Fruit fly (Drosophila melanogaster): ENCODE results near the gene CG5126.

CG5126 gene

dm6 chr2L:1150554-1150953 is 33.3 kb downstream of the CG5126 start, which contains the start of the genes Tfb4 and Vps29 (continued):
- no peak for TF ChIP-seq sr (GFP tag; IDR thresholded peaks at IDR 0.05)
- peak; percentile 93 for TF ChIP-seq CG14860 (GFP tag; IDR thresholded peaks at IDR 0.05; ENCODE audit: partially characterized antibody)
- TF ChIP-seq Neu2 (GFP tag; optimal IDR thresholded peaks at IDR 0.05; ENCODE audit: borderline replicate concordance), result no peak
- TF ChIP-seq B-H2 (GFP tag; optimal IDR thresholded peaks at IDR 0.05), result peak; percentile 56
- no peak; the same call in 1 of the 2 replicates for TF ChIP-seq CG14441 (GFP tag; IDR thresholded peaks at IDR 0.05)
- no peak for TF ChIP-seq jigr1 (GFP tag; IDR thresholded peaks at IDR 0.05)
- TF ChIP-seq CG9797 (GFP tag; optimal IDR thresholded peaks at IDR 0.05), result peak; percentile 7
- no peak for TF ChIP-seq psq (GFP tag; optimal IDR thresholded peaks at IDR 0.05)
- no peak for TF ChIP-seq sd (tag; optimal IDR thresholded peaks at IDR 0.05)
- peak; percentile 96 for TF ChIP-seq tna (GFP tag; IDR thresholded peaks at IDR 0.05; ENCODE audit: partially characterized antibody)
- peak; percentile 61; the same call in 2 of the 3 replicates for TF ChIP-seq ken (GFP tag; IDR thresholded peaks at IDR 0.05)
- TF ChIP-seq CG15011 (GFP tag; optimal IDR thresholded peaks at IDR 0.05), result no peak
- no peak for TF ChIP-seq CG10274 (GFP tag; optimal IDR thresholded peaks at IDR 0.05)
- TF ChIP-seq wek (GFP tag; optimal IDR thresholded peaks at IDR 0.05), result peak; percentile 85
- no peak for TF ChIP-seq CG9727 (GFP tag; optimal IDR thresholded peaks at IDR 0.05)
- no peak for TF ChIP-seq CG3726 (GFP tag; IDR thresholded peaks at IDR 0.05)
- TF ChIP-seq CrebB (tag; optimal IDR thresholded peaks at IDR 0.05), result no peak
- TF ChIP-seq BtbVII (GFP tag; optimal IDR thresholded peaks at IDR 0.05), result no peak
- TF ChIP-seq Doc2 (GFP tag; IDR thresholded peaks at IDR 0.05), result no peak
- no peak for TF ChIP-seq CG1529 (GFP tag; optimal IDR thresholded peaks at IDR 0.05)
- peak; percentile 5 for TF ChIP-seq CG5245 (GFP tag; optimal IDR thresholded peaks at IDR 0.05)
- TF ChIP-seq CG11723 (GFP tag; optimal IDR thresholded peaks at IDR 0.05), result no peak
- TF ChIP-seq CG14667 (GFP tag; IDR thresholded peaks at IDR 0.05), result no peak
- TF ChIP-seq CG15601 (tag; optimal IDR thresholded peaks at IDR 0.05), result peak; percentile 11
- TF ChIP-seq CG17568 (GFP tag; optimal IDR thresholded peaks at IDR 0.05), result peak; percentile 99
- TF ChIP-seq sima (GFP tag; optimal IDR thresholded peaks at IDR 0.05), result no peak
- peak; percentile 25 for TF ChIP-seq CG11398 (GFP tag; optimal IDR thresholded peaks at IDR 0.05)
- TF ChIP-seq ac (GFP tag; optimal IDR thresholded peaks at IDR 0.05), result no peak
- peak; percentile 7 for TF ChIP-seq crc (GFP tag; optimal IDR thresholded peaks at IDR 0.05)
- TF ChIP-seq ems (GFP tag; optimal IDR thresholded peaks at IDR 0.05), result peak; percentile 67
- peak; percentile 65 for TF ChIP-seq row (GFP tag; IDR thresholded peaks at IDR 0.05)
- no peak for TF ChIP-seq Fer2 (tag; optimal IDR thresholded peaks at IDR 0.05)
- no peak for TF ChIP-seq run (tag; optimal IDR thresholded peaks at IDR 0.05)
- TF ChIP-seq gfzf (GFP tag; optimal IDR thresholded peaks at IDR 0.05), result no peak
- no peak for TF ChIP-seq Dip2 (GFP tag; IDR thresholded peaks at IDR 0.05)
- TF ChIP-seq YL-1 (GFP tag; optimal IDR thresholded peaks at IDR 0.05), result peak; percentile 2
- TF ChIP-seq HLH54F (GFP tag; optimal IDR thresholded peaks at IDR 0.05), result peak; percentile 69
- TF ChIP-seq Gug (GFP tag; IDR thresholded peaks at IDR 0.05), result peak; percentile 60; the same call in 1 of the 4 replicates
- TF ChIP-seq sim (GFP tag; IDR thresholded peaks at IDR 0.05), result no peak
- TF ChIP-seq grau (tag; optimal IDR thresholded peaks at IDR 0.05), result no peak
- TF ChIP-seq CkIIα-i1 (GFP tag; IDR thresholded peaks at IDR 0.05), result no peak
- no peak for TF ChIP-seq CG14965 (GFP tag; optimal IDR thresholded peaks at IDR 0.05; ENCODE audit: borderline replicate concordance)
- TF ChIP-seq CG6791 (GFP tag; IDR thresholded peaks at IDR 0.05; ENCODE audit: partially characterized antibody), result peak; percentile 94
- TF ChIP-seq trh (GFP tag; optimal IDR thresholded peaks at IDR 0.05), result no peak
- TF ChIP-seq hb (GFP tag; IDR thresholded peaks at IDR 0.05; ENCODE audit: partially characterized antibody), result peak; percentile 94
- peak; percentile 61 for TF ChIP-seq trem (tag; optimal IDR thresholded peaks at IDR 0.05)
- peak; percentile 91 for TF ChIP-seq stwl (tag; optimal IDR thresholded peaks at IDR 0.05)
- TF ChIP-seq NC2α (GFP tag; optimal IDR thresholded peaks at IDR 0.05), result no peak
- 0 out of 2 replicates have a peak, but pooled peaks have one; percentile 17 for TF ChIP-seq CG11247 (GFP tag; IDR thresholded peaks at IDR 0.05)
- peak; percentile 9; the same call in 1 of the 2 replicates for TF ChIP-seq ara (GFP tag; IDR thresholded peaks at IDR 0.05)
- TF ChIP-seq CG6689 (GFP tag; IDR thresholded peaks at IDR 0.05), result peak; percentile 75

Data from whole organism, embryonic.